Fruit fly (Drosophila melanogaster): ENCODE data around the gene Muted.

dm6 chr3R:22372535-22372934 lies 10.1 kb downstream of the Muted start, which contains the start of gene CG7069:
- TF ChIP-seq psq (GFP tag; optimal IDR thresholded peaks at IDR 0.05) (no peak), dsf (GFP tag; optimal IDR thresholded peaks at IDR 0.05; ENCODE audit: borderline replicate concordance) (no peak), Dfd (GFP tag; optimal IDR thresholded peaks at IDR 0.05) (no peak), sage (GFP tag; optimal IDR thresholded peaks at IDR 0.05) (no peak)
